Fruit fly (Drosophila melanogaster): ENCODE results near the gene Osi16.

dm6 chr3R:6291437-6291836, 13.6 kb upstream of the Osi16 start, which contains the start of gene Osi13:
- no peak for TF ChIP-seq CTCF (optimal IDR thresholded peaks at IDR 0.05)
- no peak for TF ChIP-seq CG8478 (optimal IDR thresholded peaks at IDR 0.05)

All from S2 (cell line).